Worm (Caenorhabditis elegans) whole organism, L4/young adult: ENCODE data around the gene gly-13.

Experiments
- W03F9.2 ChIP-seq: fragments of 150-350 bp; optimal IDR thresholded peaks from 2 replicates; lab custom pipeline; 2014; ENCODE audit warnings: missing biosample characterization, missing genetic modification characterization
- him-1 ChIP-seq: sonication (generic microtip); optimal IDR thresholded peaks from 2 replicates; lab custom pipeline; 2016; ENCODE audit warnings: missing genotype, missing genetic modification reagents, missing genetic modification characterization, missing compliant biosample characterization

DNA sequence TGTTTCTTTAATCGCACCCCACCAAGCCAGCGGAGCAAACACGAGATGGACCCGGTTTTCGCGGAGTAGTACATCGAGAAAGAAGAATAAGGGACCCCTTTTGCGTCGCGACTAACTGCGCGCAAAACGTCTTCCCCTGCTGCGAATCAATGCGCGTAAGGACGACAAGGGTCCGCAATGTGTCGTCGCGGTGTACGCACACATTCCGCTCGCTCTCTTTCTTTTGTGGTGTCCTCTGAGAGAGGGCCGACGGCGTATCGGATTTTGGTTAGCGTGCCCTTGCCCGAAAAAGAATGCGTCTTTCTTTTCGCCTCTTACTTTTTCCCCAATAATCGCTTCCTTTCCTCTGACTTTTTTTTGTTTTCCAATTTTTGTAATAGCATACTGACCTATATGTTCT lies 41.4 kb upstream of the gly-13 start:
- TF ChIP-seq him-1 (tag; lab: Kevin White, UChicago) = peak; percentile 95
- TF ChIP-seq W03F9.2 (tag; lab: Kevin White, UChicago) = no peak
